Fruit fly (Drosophila melanogaster) S2 (cell line): ENCODE results near the gene Vps24.

ENCODE experiments used
- CG8478 ChIP-seq: fragments of >200 bp; optimal IDR thresholded peaks from 2 replicates; lab custom pipeline; 2018
- CTCF ChIP-seq, 2 experiments: fragments of >200 bp; optimal IDR thresholded peaks; 2 replicates each; lab custom pipeline; 2018

DNA sequence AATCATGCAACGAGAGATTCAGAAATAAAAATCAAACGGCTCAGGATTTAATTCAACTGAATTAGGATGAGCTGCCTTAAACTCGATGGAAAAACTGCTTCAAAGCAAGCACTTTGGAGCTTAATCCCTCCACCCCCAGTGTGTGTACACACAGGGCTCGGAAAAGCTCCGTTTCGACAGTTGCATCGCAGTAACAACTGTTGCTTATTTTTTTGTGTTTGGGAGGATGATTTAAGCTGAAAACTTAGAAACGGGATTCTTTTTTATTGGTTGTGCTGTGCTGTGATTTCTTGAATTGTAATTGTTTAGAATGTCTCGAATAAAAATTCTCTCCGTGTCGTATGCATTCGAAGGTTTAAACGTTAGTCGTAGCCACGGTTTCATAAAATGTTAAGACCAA, 8.3 kb upstream of the Vps24 start, which contains the start of gene Syt14:
- TF ChIP-seq CG8478, result no peak
- no peak for TF ChIP-seq CTCF (optimal IDR thresholded peaks at IDR 0.05; lab: Kevin White, UChicago)
